Fruit fly (Drosophila melanogaster) whole organism, prepupa: Measurements from ENCODE around the gene CG7378.

Experiments
- CG11294 ChIP-seq: fragments of 200-800 bp; sonication (Bioruptor generic); IDR thresholded peaks from 2 replicates; pipeline ENCODE4 v1.3.6; 2022; ENCODE audit warnings: missing biosample characterization, missing genetic modification characterization
- CG11762 ChIP-seq: fragments of 200-800 bp; sonication (Bioruptor generic); optimal IDR thresholded peaks from 3 replicates; lab custom pipeline; 2016; ENCODE audit warnings: missing biosample characterization, missing genetic modification characterization; ENCODE audit not compliant: insufficient read depth
- CG11902 ChIP-seq: fragments of 200-800 bp; sonication (Bioruptor generic); optimal IDR thresholded peaks from 3 replicates; lab custom pipeline; 2016; ENCODE audit warnings: missing biosample characterization, missing genetic modification characterization
- CG15336 ChIP-seq: fragments of 200-800 bp; sonication (Bioruptor generic); IDR thresholded peaks from 2 replicates; pipeline ENCODE4 v1.3.6; 2022; ENCODE audit warnings: missing biosample characterization, missing genetic modification characterization
- CG16779 ChIP-seq: fragments of 200-800 bp; sonication (Bioruptor generic); optimal IDR thresholded peaks from 3 replicates; lab custom pipeline; 2017; ENCODE audit warnings: missing biosample characterization, mild to moderate bottlenecking, missing genetic modification characterization
- CG3032 ChIP-seq: fragments of 200-800 bp; optimal IDR thresholded peaks from 2 replicates; lab custom pipeline; 2019; ENCODE audit warnings: missing biosample characterization, mild to moderate bottlenecking, missing genetic modification characterization, moderate library complexity
- CG31627 ChIP-seq: fragments of 200-800 bp; sonication (Bioruptor generic); optimal IDR thresholded peaks from 3 replicates; lab custom pipeline; 2016; ENCODE audit warnings: missing biosample characterization, missing genetic modification characterization
- CG32006 ChIP-seq: fragments of 200-800 bp; sonication (Bioruptor generic); optimal IDR thresholded peaks from 3 replicates; lab custom pipeline; 2017; ENCODE audit warnings: missing biosample characterization, mild to moderate bottlenecking, missing genetic modification characterization
- CG34406 ChIP-seq: fragments of 200-800 bp; sonication (Bioruptor generic); optimal IDR thresholded peaks from 3 replicates; lab custom pipeline; 2016; ENCODE audit warnings: missing biosample characterization, missing genetic modification characterization
- CG3919 ChIP-seq: fragments of 200-800 bp; sonication (Bioruptor generic); optimal IDR thresholded peaks from 3 replicates; lab custom pipeline; 2016; ENCODE audit warnings: missing biosample characterization, missing genetic modification characterization
- CG4318 ChIP-seq: fragments of 200-800 bp; sonication (Bioruptor generic); optimal IDR thresholded peaks from 3 replicates; lab custom pipeline; 2017; ENCODE audit warnings: missing biosample characterization, mild to moderate bottlenecking, missing genetic modification characterization
- CG6792 ChIP-seq: fragments of 200-800 bp; sonication (Bioruptor generic); optimal IDR thresholded peaks from 3 replicates; lab custom pipeline; 2016; ENCODE audit warnings: missing biosample characterization, missing genetic modification characterization
- CG6808 ChIP-seq: fragments of 200-800 bp; sonication (Bioruptor generic); optimal IDR thresholded peaks from 3 replicates; lab custom pipeline; 2017; ENCODE audit warnings: missing biosample characterization, missing genetic modification characterization, mild to moderate bottlenecking, moderate library complexity, missing genetic modification reagents
- CG6854 ChIP-seq: fragments of 200-800 bp; sonication (Bioruptor generic); optimal IDR thresholded peaks from 2 replicates; lab custom pipeline; 2017; ENCODE audit warnings: missing biosample characterization, mild to moderate bottlenecking, missing genetic modification characterization
- CG8119 ChIP-seq: fragments of 200-800 bp; sonication (Bioruptor generic); IDR thresholded peaks from 3 replicates; pipeline ENCODE4 v1.3.6; 2022; ENCODE audit warnings: missing biosample characterization, missing genetic modification characterization
- CG8319 ChIP-seq: fragments of 200-800 bp; sonication (Bioruptor generic); optimal IDR thresholded peaks from 3 replicates; lab custom pipeline; 2016; ENCODE audit warnings: missing biosample characterization, missing genetic modification characterization
- CG8632 ChIP-seq: fragments of 200-800 bp; sonication (Bioruptor generic); optimal IDR thresholded peaks from 3 replicates; lab custom pipeline; 2016; ENCODE audit warnings: missing biosample characterization, missing genetic modification characterization
- CG9139 ChIP-seq: fragments of 200-800 bp; sonication (Bioruptor generic); optimal IDR thresholded peaks from 3 replicates; lab custom pipeline; 2017; ENCODE audit warnings: missing biosample characterization, mild to moderate bottlenecking, missing genetic modification characterization
- Eip78C ChIP-seq: fragments of 200-800 bp; sonication (Bioruptor generic); peaks from one replicate; lab custom pipeline; 2016; ENCODE audit warnings: missing biosample characterization, missing genetic modification characterization
- Eip93F ChIP-seq: fragments of 200-800 bp; sonication (Bioruptor generic); optimal IDR thresholded peaks from 2 replicates; lab custom pipeline; 2016; ENCODE audit warnings: missing biosample characterization, mild to moderate bottlenecking, missing genetic modification characterization
- Ets21C ChIP-seq: fragments of 200-800 bp; sonication (Bioruptor generic); optimal IDR thresholded peaks from 3 replicates; lab custom pipeline; 2016; ENCODE audit warnings: missing biosample characterization, missing genetic modification characterization
- Ets96B ChIP-seq: fragments of 200-800 bp; optimal IDR thresholded peaks from 2 replicates; lab custom pipeline; 2019; ENCODE audit warnings: missing biosample characterization, mild to moderate bottlenecking, missing genetic modification characterization, moderate library complexity
- Gug ChIP-seq: fragments of 200-800 bp; sonication (Bioruptor generic); IDR thresholded peaks from 2 replicates; pipeline ENCODE4 v1.3.6; 2022; ENCODE audit warnings: missing biosample characterization, missing genetic modification characterization
- Hr39 ChIP-seq: fragments of 200-800 bp; sonication (Bioruptor generic); optimal IDR thresholded peaks from 2 replicates; lab custom pipeline; 2016; ENCODE audit warnings: missing biosample characterization, missing genetic modification characterization
- Hr4 ChIP-seq: fragments of 200-800 bp; sonication (Bioruptor generic); optimal IDR thresholded peaks from 3 replicates; lab custom pipeline; 2016; ENCODE audit warnings: missing biosample characterization, missing genetic modification characterization
- Met ChIP-seq: fragments of 200-800 bp; sonication (Bioruptor generic); optimal IDR thresholded peaks from 3 replicates; lab custom pipeline; 2016; ENCODE audit warnings: missing biosample characterization, missing genetic modification characterization
- OdsH ChIP-seq: fragments of 200-800 bp; sonication (Bioruptor generic); optimal IDR thresholded peaks from 3 replicates; lab custom pipeline; 2016; ENCODE audit warnings: missing biosample characterization, missing genetic modification characterization
- Smox ChIP-seq: fragments of 200-800 bp; sonication (Bioruptor generic); optimal IDR thresholded peaks from 3 replicates; lab custom pipeline; 2016; ENCODE audit warnings: missing biosample characterization, missing genetic modification characterization
- Sox102F ChIP-seq: fragments of 200-800 bp; sonication (Bioruptor generic); optimal IDR thresholded peaks from 2 replicates; lab custom pipeline; 2016; ENCODE audit warnings: missing biosample characterization, mild to moderate bottlenecking, missing genetic modification characterization
- Sox14 ChIP-seq: fragments of 200-800 bp; sonication (Bioruptor generic); optimal IDR thresholded peaks from 3 replicates; lab custom pipeline; 2016; ENCODE audit warnings: missing biosample characterization, missing genetic modification characterization
- Sox15 ChIP-seq: fragments of 200-800 bp; sonication (Bioruptor generic); optimal IDR thresholded peaks from 3 replicates; lab custom pipeline; 2016; ENCODE audit warnings: missing biosample characterization, missing genetic modification characterization
- acj6 ChIP-seq: fragments of 200-800 bp; sonication (Bioruptor generic); optimal IDR thresholded peaks from 3 replicates; lab custom pipeline; 2016; ENCODE audit warnings: missing biosample characterization, missing genetic modification characterization
- cyc ChIP-seq: fragments of 200-800 bp; sonication (Bioruptor generic); optimal IDR thresholded peaks from 3 replicates; lab custom pipeline; 2016; ENCODE audit warnings: missing biosample characterization, missing genetic modification characterization
- dac ChIP-seq: fragments of 200-800 bp; sonication (Bioruptor generic); optimal IDR thresholded peaks from 2 replicates; lab custom pipeline; 2017; ENCODE audit warnings: missing biosample characterization, mild to moderate bottlenecking, missing genetic modification characterization
- eg ChIP-seq: fragments of 200-800 bp; sonication (Bioruptor generic); IDR thresholded peaks from 3 replicates; pipeline ENCODE4 v1.3.6; 2022; ENCODE audit warnings: missing biosample characterization, missing genetic modification characterization
- esn ChIP-seq: fragments of 200-800 bp; sonication (Bioruptor generic); optimal IDR thresholded peaks from 2 replicates; lab custom pipeline; 2016; ENCODE audit warnings: missing biosample characterization, mild to moderate bottlenecking, missing genetic modification characterization, moderate library complexity
- fd59A ChIP-seq: fragments of 200-800 bp; sonication (Bioruptor generic); optimal IDR thresholded peaks from 2 replicates; lab custom pipeline; 2017; ENCODE audit warnings: missing biosample characterization, mild to moderate bottlenecking, missing genetic modification characterization, missing genetic modification reagents
- fd85E ChIP-seq: fragments of 200-800 bp; sonication (Bioruptor generic); optimal IDR thresholded peaks from 3 replicates; lab custom pipeline; 2016; ENCODE audit warnings: missing biosample characterization, missing genetic modification characterization
- fkh ChIP-seq: fragments of 200-800 bp; sonication (Bioruptor generic); optimal IDR thresholded peaks from 3 replicates; lab custom pipeline; 2017; ENCODE audit warnings: missing biosample characterization, mild to moderate bottlenecking, missing genetic modification characterization, moderate library complexity
- lz ChIP-seq: fragments of 200-800 bp; sonication (Bioruptor generic); optimal IDR thresholded peaks from 3 replicates; lab custom pipeline; 2016; ENCODE audit warnings: missing biosample characterization, missing genetic modification characterization
- net ChIP-seq: fragments of 200-800 bp; sonication (Bioruptor generic); optimal IDR thresholded peaks from 3 replicates; lab custom pipeline; 2016; ENCODE audit warnings: missing biosample characterization, missing genetic modification characterization
- pdm3 ChIP-seq: fragments of 200-800 bp; sonication (Bioruptor generic); optimal IDR thresholded peaks from 3 replicates; lab custom pipeline; 2016; ENCODE audit warnings: missing biosample characterization, missing genetic modification characterization
- salr ChIP-seq, 2 experiments: fragments of 200-800 bp; sonication (Bioruptor generic); optimal IDR thresholded peaks; 3 replicates each; lab custom pipeline; 2016 to 2018; ENCODE audit warnings: missing biosample characterization in 2 of 2, missing genetic modification characterization in 2 of 2, mild to moderate bottlenecking in 1 of 2
- spab ChIP-seq: fragments of 200-800 bp; sonication (Bioruptor generic); optimal IDR thresholded peaks from 2 replicates; lab custom pipeline; 2017; ENCODE audit warnings: missing biosample characterization, mild to moderate bottlenecking, missing genetic modification characterization, missing genetic modification reagents
- ss ChIP-seq, 2 experiments: fragments of 200-800 bp; sonication (Bioruptor generic); optimal IDR thresholded peaks; 2 replicates in 1 of 2; 3 replicates in 1 of 2; lab custom pipeline; 2017 to 2018; ENCODE audit warnings: mild to moderate bottlenecking in 2 of 2, missing biosample characterization in 2 of 2, missing genetic modification characterization in 2 of 2, moderate library complexity in 1 of 2
- svp ChIP-seq: fragments of 200-800 bp; sonication (Bioruptor generic); peaks from one replicate; lab custom pipeline; 2016; ENCODE audit warnings: missing biosample characterization, missing genetic modification characterization
- topi ChIP-seq: fragments of 200-800 bp; sonication (Bioruptor generic); optimal IDR thresholded peaks from 3 replicates; lab custom pipeline; 2016; ENCODE audit warnings: missing biosample characterization, missing genetic modification characterization
- vri ChIP-seq: fragments of 200-800 bp; sonication (Bioruptor generic); optimal IDR thresholded peaks from 3 replicates; lab custom pipeline; 2016; ENCODE audit warnings: missing biosample characterization, mild to moderate bottlenecking, missing genetic modification characterization

The CG7378 gene

DNA sequence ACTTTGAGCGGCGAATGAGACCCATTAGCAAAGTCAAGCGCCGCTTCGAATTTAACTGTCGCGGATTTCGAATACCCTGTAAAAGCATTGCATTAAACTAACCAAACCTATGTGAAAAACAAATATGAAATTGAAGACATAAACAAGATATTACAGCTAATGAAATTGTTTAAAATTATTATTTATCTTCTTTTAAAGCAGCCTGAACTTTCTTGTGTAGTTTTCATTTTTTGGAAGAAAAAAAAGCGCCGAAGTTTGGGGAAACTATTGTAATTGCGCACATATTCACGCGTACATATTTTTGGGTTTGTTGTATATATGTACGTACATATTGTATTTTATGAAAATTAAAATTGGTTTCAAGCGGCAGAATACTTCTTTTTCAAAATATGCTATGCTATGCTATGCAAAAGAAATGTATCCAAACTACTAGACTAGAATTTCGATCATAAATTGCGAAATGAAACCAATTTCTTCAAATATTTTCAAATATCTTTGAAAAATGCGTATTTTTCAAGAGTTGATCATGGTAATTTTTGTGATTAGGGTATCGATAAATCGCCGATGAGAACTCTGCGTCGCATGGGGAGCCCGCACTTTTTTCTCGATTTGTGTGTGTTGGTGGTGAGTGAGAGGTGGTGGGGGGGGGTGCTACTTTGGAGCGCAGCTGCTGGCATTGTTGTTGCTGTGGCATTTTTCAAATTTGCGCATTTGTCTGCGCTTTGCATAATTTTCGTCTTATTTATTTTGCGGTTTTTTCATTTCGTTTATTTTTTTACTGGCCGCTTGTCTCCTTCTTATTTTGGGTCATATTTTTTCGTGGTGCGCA lies 26.4 kb downstream of the CG7378 start:
- TF ChIP-seq dac (GFP tag; lab: Kevin White, UChicago): no peak
- TF ChIP-seq CG32006 (GFP tag; lab: Kevin White, UChicago): peak; percentile 2
- peak; percentile 11 for TF ChIP-seq lz (GFP tag; lab: Kevin White, UChicago)
- no peak for TF ChIP-seq CG4318
- no peak for TF ChIP-seq CG31627 (GFP tag; lab: Kevin White, UChicago)
- TF ChIP-seq CG16779: no peak
- TF ChIP-seq CG6792 (GFP tag; lab: Kevin White, UChicago): no peak
- no peak for TF ChIP-seq CG3032 (tag; lab: Kevin White, UChicago)
- no peak for TF ChIP-seq fkh (GFP tag; lab: Kevin White, UChicago)
- TF ChIP-seq CG15336: 0 out of 2 replicates have a peak, but pooled peaks have one; percentile 11
- TF ChIP-seq eg (GFP tag; lab: Robert Waterston, UW): peak; percentile 18; the same call in 1 of the 3 replicates
- TF ChIP-seq topi (GFP tag; lab: Kevin White, UChicago): peak; percentile 16
- TF ChIP-seq CG11902 (GFP tag; lab: Kevin White, UChicago): no peak
- no peak for TF ChIP-seq CG8319
- no peak for TF ChIP-seq CG8119
- TF ChIP-seq CG3919: no peak
- no peak for TF ChIP-seq Sox14
- no peak for TF ChIP-seq net (GFP tag; lab: Kevin White, UChicago)
- TF ChIP-seq Eip78C (GFP tag; lab: Kevin White, UChicago): peak; percentile 72
- no peak for TF ChIP-seq acj6
- no peak for TF ChIP-seq Hr4 (GFP tag; lab: Kevin White, UChicago)
- TF ChIP-seq vri: no peak
- no peak for TF ChIP-seq Eip93F
- TF ChIP-seq Met (GFP tag; lab: Kevin White, UChicago): peak; percentile 23
- no peak for TF ChIP-seq CG34406 (GFP tag; lab: Kevin White, UChicago)
- no peak for TF ChIP-seq ss (GFP tag; optimal IDR thresholded peaks at IDR 0.05; lab: Kevin White, UChicago)
- TF ChIP-seq Ets96B (tag; lab: Kevin White, UChicago): no peak
- peak; percentile 21 for TF ChIP-seq esn (GFP tag; lab: Kevin White, UChicago)
- TF ChIP-seq Hr39 (GFP tag; lab: Kevin White, UChicago): no peak
- no peak for TF ChIP-seq CG6854 (GFP tag; lab: Kevin White, UChicago)
- no peak for TF ChIP-seq CG6808
- TF ChIP-seq pdm3 (GFP tag; lab: Kevin White, UChicago): no peak
- no peak for TF ChIP-seq CG11294 (GFP tag; lab: Robert Waterston, UW)
- peak; percentile 61 for TF ChIP-seq svp (GFP tag; lab: Kevin White, UChicago)

DNA sequence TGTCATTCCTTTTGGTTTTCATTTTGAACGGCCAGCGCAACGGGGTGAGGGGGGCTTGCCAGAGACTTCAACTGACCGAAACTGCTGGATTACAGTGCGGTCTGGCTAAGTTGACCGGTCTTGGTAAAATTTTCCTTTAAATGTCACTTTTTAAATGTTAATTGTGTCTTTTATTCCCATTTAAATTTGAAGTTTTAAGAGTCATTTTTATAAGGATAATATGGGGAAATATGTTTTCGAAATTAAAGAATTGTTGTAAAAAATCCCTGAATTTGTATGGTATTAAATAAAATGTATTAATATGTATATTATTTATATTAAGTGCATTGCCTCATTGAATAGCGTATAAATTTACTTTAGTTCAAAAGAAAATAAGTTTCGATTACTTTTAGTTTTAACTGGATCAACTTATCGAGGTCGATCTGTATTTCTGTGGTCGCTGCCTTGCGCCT lies 28.4 kb downstream of the CG7378 start:
- TF ChIP-seq CG11902 (GFP tag; lab: Kevin White, UChicago): peak; percentile 58
- no peak for TF ChIP-seq Sox102F
- peak; percentile 79 for TF ChIP-seq OdsH
- TF ChIP-seq Hr4 (GFP tag; lab: Kevin White, UChicago): peak; percentile 73
- no peak; the same call in 1 of the 2 replicates for TF ChIP-seq CG11294 (GFP tag; lab: Robert Waterston, UW)
- TF ChIP-seq svp (GFP tag; lab: Kevin White, UChicago): peak; percentile 88
- peak; percentile 60 for TF ChIP-seq cyc (GFP tag; lab: Kevin White, UChicago)
- TF ChIP-seq Ets21C (GFP tag; lab: Kevin White, UChicago): peak; percentile 24
- TF ChIP-seq Sox14: peak; percentile 47
- peak; percentile 73 for TF ChIP-seq CG11762 (GFP tag; lab: Kevin White, UChicago)
- peak; percentile 53 for TF ChIP-seq CG16779
- TF ChIP-seq CG32006 (GFP tag; lab: Kevin White, UChicago): peak; percentile 93
- TF ChIP-seq fd85E: no peak
- peak; percentile 63 for TF ChIP-seq dac (GFP tag; lab: Kevin White, UChicago)
- TF ChIP-seq spab: peak; percentile 80
- peak; percentile 80 for TF ChIP-seq CG8632 (GFP tag; lab: Kevin White, UChicago)
- TF ChIP-seq Eip93F: no peak
- peak; percentile 69 for TF ChIP-seq fd59A (GFP tag; lab: Kevin White, UChicago)
- peak; percentile 58 for TF ChIP-seq pdm3 (GFP tag; lab: Kevin White, UChicago)
- peak; percentile 49 for TF ChIP-seq CG9139
- TF ChIP-seq salr (GFP tag; optimal IDR thresholded peaks at IDR 0.05; lab: Kevin White, UChicago): peak in 1 of 2 experiments; percentile 83
- TF ChIP-seq CG8319: peak; percentile 47
- peak; percentile 42 for TF ChIP-seq Smox
- peak; percentile 80 for TF ChIP-seq Ets96B (tag; lab: Kevin White, UChicago)
- peak; percentile 57 for TF ChIP-seq Sox15 (GFP tag; lab: Kevin White, UChicago)
- peak; percentile 61; the same call in 1 of the 2 replicates for TF ChIP-seq Gug (GFP tag; lab: Robert Waterston, UW)
- TF ChIP-seq CG31627 (GFP tag; lab: Kevin White, UChicago): peak; percentile 23
